Worm (Caenorhabditis elegans): ENCODE measurements around the gene sgcb-1.

ce11 chrII:325639-326350 lies at the start of gene sgcb-1:
- TF ChIP-seq lsy-12 (tag; optimal IDR thresholded peaks at IDR 0.05): no peak
- no peak for TF ChIP-seq ztf-11 (tag; optimal IDR thresholded peaks at IDR 0.05)
- no peak for TF ChIP-seq nfya-1 (tag; optimal IDR thresholded peaks at IDR 0.05; ENCODE audit: insufficient read depth)
- TF ChIP-seq nhr-11 (tag; optimal IDR thresholded peaks at IDR 0.05): no peak
- no peak for TF ChIP-seq unc-39 (tag; optimal IDR thresholded peaks at IDR 0.05)
- TF ChIP-seq tbx-2 (tag; optimal IDR thresholded peaks at IDR 0.05): no peak
- TF ChIP-seq unc-62 (GFP tag; optimal IDR thresholded peaks at IDR 0.05): no peak
- TF ChIP-seq nhr-23 (tag; optimal IDR thresholded peaks at IDR 0.05): no peak
- TF ChIP-seq pha-4 (tag; optimal IDR thresholded peaks at IDR 0.05): no peak

Measured in whole organism, L3 larva.